Worm (Caenorhabditis elegans): Measurements from ENCODE around the gene wrn-1.

Gene wrn-1

DNA sequence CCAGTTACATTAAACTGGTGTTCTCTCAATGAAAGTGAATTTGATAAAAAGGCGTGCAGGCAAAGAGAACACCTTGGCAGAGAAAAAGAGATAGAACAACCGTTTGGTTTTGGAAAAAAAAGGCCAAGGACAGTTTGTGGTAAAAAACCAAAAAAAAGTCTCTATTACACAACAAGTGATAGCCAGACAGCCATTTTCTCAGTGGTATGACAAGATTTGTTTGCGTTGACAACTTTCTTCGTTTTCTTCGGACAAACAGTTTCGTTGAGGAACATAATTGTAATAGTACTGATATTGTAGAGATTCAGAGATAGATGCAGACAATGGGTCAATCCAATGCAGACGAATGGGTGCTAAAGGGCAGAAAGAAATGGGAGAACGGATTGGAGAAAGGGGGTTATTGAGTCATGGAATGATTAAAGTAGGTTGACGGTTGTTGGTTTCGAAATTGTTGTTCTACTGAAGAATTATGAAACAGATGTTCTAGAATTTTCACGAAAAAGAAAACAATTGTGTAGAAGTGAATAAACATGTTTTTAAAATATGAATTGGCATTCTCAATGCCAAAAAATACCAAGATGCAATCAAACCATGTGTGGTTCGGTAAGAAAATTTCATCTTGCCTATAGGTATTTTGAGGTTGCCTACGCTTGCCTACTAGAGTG lies 7.6 kb downstream of the wrn-1 start (continued):
- TF ChIP-seq ama-1 (optimal IDR thresholded peaks at IDR 0.05): no peak
- TF ChIP-seq C34F6.9 (tag; optimal IDR thresholded peaks at IDR 0.05): no peak
- no peak for TF ChIP-seq nhr-11 (tag; optimal IDR thresholded peaks at IDR 0.05)
- TF ChIP-seq fos-1 (tag; optimal IDR thresholded peaks at IDR 0.05): peak; percentile 29
- TF ChIP-seq skn-1 (tag; optimal IDR thresholded peaks at IDR 0.05): no peak
- no peak for TF ChIP-seq dmd-4 (tag; optimal IDR thresholded peaks at IDR 0.05)
- no peak for TF ChIP-seq nhr-21 (tag; optimal IDR thresholded peaks at IDR 0.05)
- TF ChIP-seq mdl-1 (tag; optimal IDR thresholded peaks at IDR 0.05): no peak
- TF ChIP-seq crh-2 (tag; optimal IDR thresholded peaks at IDR 0.05): no peak
- TF ChIP-seq nhr-6 (tag; optimal IDR thresholded peaks at IDR 0.05): peak; percentile 17

DNA sequence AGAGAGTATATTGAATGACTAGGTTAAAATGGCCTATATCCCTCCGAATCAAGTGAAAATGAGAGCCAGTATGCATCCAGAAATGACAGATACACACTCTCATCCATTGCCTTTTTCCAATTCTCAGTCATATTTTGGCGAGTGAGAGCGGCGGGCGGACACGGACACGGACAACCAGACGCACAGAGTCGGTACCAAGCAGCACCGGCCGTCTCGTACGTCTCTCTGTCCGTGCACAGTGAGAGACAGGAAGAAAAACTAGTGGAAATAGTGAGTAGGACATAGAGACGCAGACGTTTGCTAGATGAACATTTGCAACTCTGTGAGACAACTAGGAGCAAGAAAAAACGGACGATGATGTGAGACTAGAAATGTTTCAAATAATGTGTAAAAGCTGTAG lies 8.5 kb downstream of the wrn-1 start:
- TF ChIP-seq lsy-2 (tag; optimal IDR thresholded peaks at IDR 0.05) (peak in 1 of 2 experiments; percentile 59), C34F6.9 (tag; optimal IDR thresholded peaks at IDR 0.05) (peak; percentile 56), alr-1 (tag; optimal IDR thresholded peaks at IDR 0.05) (no peak), fos-1 (tag; optimal IDR thresholded peaks at IDR 0.05) (peak; percentile 39), unc-55 (GFP tag; optimal IDR thresholded peaks at IDR 0.05) (peak; percentile 63), nhr-129 (tag; optimal IDR thresholded peaks at IDR 0.05) (peak; percentile 57), ztf-4 (tag; optimal IDR thresholded peaks at IDR 0.05) (no peak), zag-1 (tag; optimal IDR thresholded peaks at IDR 0.05) (peak; percentile 43), F13H6.1 (tag; optimal IDR thresholded peaks at IDR 0.05) (peak; percentile 11), ztf-11 (tag; optimal IDR thresholded peaks at IDR 0.05) (no peak)

DNA sequence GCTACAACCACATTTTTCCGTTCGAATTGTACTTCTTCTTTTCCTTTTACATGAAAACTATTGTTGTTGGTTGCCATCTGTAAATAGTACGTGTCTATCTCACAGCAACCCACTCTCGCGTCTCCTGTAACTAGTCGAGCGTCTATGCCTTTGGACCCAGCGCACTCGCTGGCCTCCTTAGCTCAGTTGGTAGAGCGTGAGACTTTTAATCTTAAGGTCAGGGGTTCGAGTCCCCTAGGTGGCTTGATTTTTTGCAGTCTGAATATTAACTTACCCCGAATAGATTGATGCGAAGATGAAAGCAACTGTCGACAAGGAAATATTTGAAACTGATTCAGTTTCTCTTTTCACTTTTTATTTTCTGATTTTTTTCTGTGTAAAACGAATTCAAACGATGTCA lies 10.3 kb downstream of the wrn-1 start, which contains the start of gene mpz-3:
Gene mpz-3 (minus strand): TSS at position 320 of the 400 bp plus-strand sequence.
- TF ChIP-seq mab-5 (tag; optimal IDR thresholded peaks at IDR 0.05): no peak
- no peak for TF ChIP-seq ama-1 (optimal IDR thresholded peaks at IDR 0.05)
- TF ChIP-seq ztf-11 (tag; optimal IDR thresholded peaks at IDR 0.05): no peak
- peak; percentile 28 for TF ChIP-seq F13H6.1 (tag; optimal IDR thresholded peaks at IDR 0.05)
- no peak for TF ChIP-seq ztf-1 (GFP tag; conservative IDR thresholded peaks at IDR 0.05)
- TF ChIP-seq nhr-6 (tag; optimal IDR thresholded peaks at IDR 0.05): no peak
- TF ChIP-seq nhr-10 (tag; optimal IDR thresholded peaks at IDR 0.05): no peak
- TF ChIP-seq ceh-82 (tag; optimal IDR thresholded peaks at IDR 0.05): no peak
- no peak for TF ChIP-seq R02D3.7 (tag; optimal IDR thresholded peaks at IDR 0.05)
- TF ChIP-seq mbf-1 (tag; optimal IDR thresholded peaks at IDR 0.05): no peak
- TF ChIP-seq unc-55 (GFP tag; optimal IDR thresholded peaks at IDR 0.05): no peak
- no peak for TF ChIP-seq Y55F3AM.14 (GFP tag; optimal IDR thresholded peaks at IDR 0.05)
- peak; percentile 37 for TF ChIP-seq C34F6.9 (tag; optimal IDR thresholded peaks at IDR 0.05)
- no peak for TF ChIP-seq alr-1 (tag; optimal IDR thresholded peaks at IDR 0.05)
- TF ChIP-seq nhr-237 (tag; optimal IDR thresholded peaks at IDR 0.05): no peak
- TF ChIP-seq snpc-4 (tag; optimal IDR thresholded peaks at IDR 0.05): no peak
- no peak for TF ChIP-seq ZK546.5 (tag; optimal IDR thresholded peaks at IDR 0.05)
- TF ChIP-seq mdl-1 (tag; optimal IDR thresholded peaks at IDR 0.05): no peak
- TF ChIP-seq elt-3 (tag; optimal IDR thresholded peaks at IDR 0.05): no peak
- TF ChIP-seq fos-1 (tag; optimal IDR thresholded peaks at IDR 0.05): peak; percentile 57
- peak; percentile 18 for TF ChIP-seq crh-2 (tag; optimal IDR thresholded peaks at IDR 0.05)
- no peak for TF ChIP-seq ztf-4 (tag; optimal IDR thresholded peaks at IDR 0.05)
- TF ChIP-seq nhr-12 (tag; optimal IDR thresholded peaks at IDR 0.05): no peak
- TF ChIP-seq lin-13 (GFP tag; optimal IDR thresholded peaks at IDR 0.05): peak; percentile 5
- TF ChIP-seq nhr-77 (tag; optimal IDR thresholded peaks at IDR 0.05): no peak
- TF ChIP-seq nhr-11 (tag; optimal IDR thresholded peaks at IDR 0.05): no peak
- TF ChIP-seq sma-3 (GFP tag; optimal IDR thresholded peaks at IDR 0.05): peak; percentile 48
- TF ChIP-seq egl-27 (tag; optimal IDR thresholded peaks at IDR 0.05): no peak
- TF ChIP-seq dmd-4 (tag; optimal IDR thresholded peaks at IDR 0.05): no peak
- TF ChIP-seq elt-1 (tag; optimal IDR thresholded peaks at IDR 0.05): no peak
- TF ChIP-seq unc-39 (tag; optimal IDR thresholded peaks at IDR 0.05): no peak
- TF ChIP-seq lin-11 (tag; optimal IDR thresholded peaks at IDR 0.05): peak; percentile 4
- TF ChIP-seq nhr-25 (tag; optimal IDR thresholded peaks at IDR 0.05): no peak
- TF ChIP-seq lsy-2 (tag; optimal IDR thresholded peaks at IDR 0.05): no peak
- TF ChIP-seq sma-9 (GFP tag; optimal IDR thresholded peaks at IDR 0.05): peak; percentile 63
- no peak for TF ChIP-seq sma-9 (tag; optimal IDR thresholded peaks at IDR 0.05)
- peak; percentile 51 for TF ChIP-seq gmeb-1 (tag; optimal IDR thresholded peaks at IDR 0.05)
- TF ChIP-seq peb-1 (tag; optimal IDR thresholded peaks at IDR 0.05): no peak
- no peak for TF ChIP-seq aly-2 (tag; optimal IDR thresholded peaks at IDR 0.05)
- TF ChIP-seq zag-1 (tag; optimal IDR thresholded peaks at IDR 0.05): no peak
- TF ChIP-seq nhr-129 (tag; optimal IDR thresholded peaks at IDR 0.05): peak; percentile 68
- TF ChIP-seq skn-1 (tag; optimal IDR thresholded peaks at IDR 0.05): no peak
- no peak for TF ChIP-seq nhr-23 (tag; optimal IDR thresholded peaks at IDR 0.05)
- no peak for TF ChIP-seq lin-39 (tag; optimal IDR thresholded peaks at IDR 0.05)
- TF ChIP-seq sem-4 (tag; optimal IDR thresholded peaks at IDR 0.05): no peak
- no peak for TF ChIP-seq blmp-1 (tag; optimal IDR thresholded peaks at IDR 0.05; ENCODE audit: insufficient read depth)
- no peak for TF ChIP-seq ceh-16 (tag; optimal IDR thresholded peaks at IDR 0.05)
- TF ChIP-seq nhr-21 (tag; optimal IDR thresholded peaks at IDR 0.05): peak; percentile 50

All from whole organism, L2 larva.